Fruit fly (Drosophila melanogaster): ENCODE measurements around the gene MED27.

Gene MED27

DNA sequence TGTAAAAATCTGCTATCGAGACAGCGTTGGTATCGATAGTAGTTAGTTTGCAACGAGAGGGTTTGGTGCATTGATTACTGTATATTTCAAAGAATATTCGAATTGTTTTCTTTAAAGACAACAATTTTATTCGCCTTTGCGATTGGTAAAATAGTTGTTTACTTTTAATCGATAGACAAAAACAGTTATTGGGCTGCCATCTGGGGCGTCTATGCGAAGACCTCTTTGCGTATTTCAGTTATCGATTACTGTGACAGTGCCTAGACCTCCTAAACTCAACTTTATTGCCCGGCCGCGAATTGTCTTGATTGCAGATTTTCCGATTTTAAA lies 41.9 kb upstream of the MED27 start, which contains the start of gene Atu:
TSS of gene Atu (plus strand) at position 245 of the 330 bp plus-strand sequence.
- TF ChIP-seq CG31627 (GFP tag; optimal IDR thresholded peaks at IDR 0.05) = peak; percentile 32
- no peak for TF ChIP-seq CG11902 (GFP tag; optimal IDR thresholded peaks at IDR 0.05)
- TF ChIP-seq Gug (GFP tag; IDR thresholded peaks at IDR 0.05) = no peak
- TF ChIP-seq achi (GFP tag; optimal IDR thresholded peaks at IDR 0.05) = peak; percentile 11
- peak; percentile 26 for TF ChIP-seq Eip75B (GFP tag; optimal IDR thresholded peaks at IDR 0.05)
- no peak for TF ChIP-seq Blimp-1 (GFP tag; optimal IDR thresholded peaks at IDR 0.05)
- TF ChIP-seq Sox14 (GFP tag; optimal IDR thresholded peaks at IDR 0.05) = peak; percentile 55
- TF ChIP-seq Lpt (GFP tag; optimal IDR thresholded peaks at IDR 0.05) = no peak
- peak; percentile 65 for TF ChIP-seq svp (GFP tag)
- peak; percentile 86 for TF ChIP-seq fkh (GFP tag; optimal IDR thresholded peaks at IDR 0.05)
- peak; percentile 29 for TF ChIP-seq lz (GFP tag; optimal IDR thresholded peaks at IDR 0.05)
- peak; percentile 23 for TF ChIP-seq Hr39 (GFP tag; optimal IDR thresholded peaks at IDR 0.05)
- peak; percentile 46 for TF ChIP-seq esn (GFP tag; optimal IDR thresholded peaks at IDR 0.05)
- TF ChIP-seq Met (GFP tag; optimal IDR thresholded peaks at IDR 0.05) = peak; percentile 17
- peak; percentile 6 for TF ChIP-seq cyc (GFP tag; optimal IDR thresholded peaks at IDR 0.05)
- no peak for TF ChIP-seq CG32006 (GFP tag; optimal IDR thresholded peaks at IDR 0.05)

DNA sequence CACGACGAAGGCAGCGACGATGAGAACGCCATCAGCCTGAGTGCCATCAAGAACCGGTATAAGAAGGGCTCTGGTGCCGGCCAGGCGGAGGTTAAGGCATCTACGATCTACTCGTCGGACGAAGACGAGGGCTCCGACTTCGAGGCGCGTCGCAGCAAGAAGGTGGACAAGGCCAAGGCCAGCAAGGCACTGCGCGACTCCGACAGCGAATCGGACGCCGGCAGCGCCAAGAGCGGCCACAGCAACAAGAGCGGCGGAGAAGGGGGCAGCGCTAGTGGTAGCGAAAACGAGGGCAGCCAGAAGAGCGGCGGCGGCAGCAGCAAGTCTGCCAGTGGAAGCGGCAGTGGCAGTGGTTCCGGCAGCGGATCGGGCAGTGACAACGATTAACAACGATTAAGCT lies 39.5 kb upstream of the MED27 start:
- TF ChIP-seq esn (GFP tag; optimal IDR thresholded peaks at IDR 0.05) (no peak), Sox14 (GFP tag; optimal IDR thresholded peaks at IDR 0.05) (no peak), Sox15 (GFP tag; optimal IDR thresholded peaks at IDR 0.05) (no peak), CG10631 (GFP tag; optimal IDR thresholded peaks at IDR 0.05) (no peak), CG1621 (tag; optimal IDR thresholded peaks at IDR 0.05) (no peak), CG11902 (GFP tag; optimal IDR thresholded peaks at IDR 0.05) (no peak), Eip75B (GFP tag; optimal IDR thresholded peaks at IDR 0.05) (no peak), Hr4 (GFP tag; optimal IDR thresholded peaks at IDR 0.05) (no peak)

dm6 chr3R:5617923-5618623 lies 36.9 kb upstream of the MED27 start:
- TF ChIP-seq CG10669 (GFP tag; optimal IDR thresholded peaks at IDR 0.05) (peak; percentile 25), CG9139 (GFP tag; optimal IDR thresholded peaks at IDR 0.05) (no peak), CG32006 (GFP tag; optimal IDR thresholded peaks at IDR 0.05) (peak; percentile 68), CG6808 (GFP tag; optimal IDR thresholded peaks at IDR 0.05) (no peak), CG11762 (GFP tag; optimal IDR thresholded peaks at IDR 0.05; ENCODE audit: insufficient read depth) (no peak), Hr39 (GFP tag; optimal IDR thresholded peaks at IDR 0.05) (peak; percentile 51), CG6163 (GFP tag; IDR thresholded peaks at IDR 0.05) (peak; percentile 72), CG16779 (tag; optimal IDR thresholded peaks at IDR 0.05) (no peak), Gug (GFP tag; IDR thresholded peaks at IDR 0.05) (no peak), esn (GFP tag; optimal IDR thresholded peaks at IDR 0.05) (peak; percentile 47), Sox102F (GFP tag; optimal IDR thresholded peaks at IDR 0.05) (no peak), salr (GFP tag; optimal IDR thresholded peaks at IDR 0.05) (no peak), CG1621 (tag; optimal IDR thresholded peaks at IDR 0.05) (peak; percentile 19), Hr38 (GFP tag; optimal IDR thresholded peaks at IDR 0.05) (no peak), spab (GFP tag; optimal IDR thresholded peaks at IDR 0.05) (no peak), Met (GFP tag; optimal IDR thresholded peaks at IDR 0.05) (peak; percentile 52), cyc (GFP tag; optimal IDR thresholded peaks at IDR 0.05) (peak; percentile 45), CG11294 (GFP tag; IDR thresholded peaks at IDR 0.05) (no peak), CG11902 (GFP tag; optimal IDR thresholded peaks at IDR 0.05) (peak; percentile 34), Eip75B (GFP tag; optimal IDR thresholded peaks at IDR 0.05) (peak; percentile 52), Hr4 (GFP tag; optimal IDR thresholded peaks at IDR 0.05) (peak; percentile 64), Ets21C (GFP tag; optimal IDR thresholded peaks at IDR 0.05) (no peak), CG6792 (GFP tag; optimal IDR thresholded peaks at IDR 0.05) (peak; percentile 24), eg (GFP tag; IDR thresholded peaks at IDR 0.05) (peak; percentile 55; the same call in 1 of the 3 replicates), CG3032 (tag; optimal IDR thresholded peaks at IDR 0.05) (peak; percentile 17), fkh (GFP tag; optimal IDR thresholded peaks at IDR 0.05) (no peak), lz (GFP tag; optimal IDR thresholded peaks at IDR 0.05) (peak; percentile 40), Ets96B (tag; optimal IDR thresholded peaks at IDR 0.05) (peak; percentile 32), CG15336 (GFP tag; IDR thresholded peaks at IDR 0.05) (peak; percentile 57), ss (GFP tag; optimal IDR thresholded peaks at IDR 0.05) (no peak), fd59A (GFP tag; optimal IDR thresholded peaks at IDR 0.05) (no peak), OdsH (GFP tag; optimal IDR thresholded peaks at IDR 0.05) (peak; percentile 49), Lpt (GFP tag; optimal IDR thresholded peaks at IDR 0.05) (peak; percentile 34), Sox15 (GFP tag; optimal IDR thresholded peaks at IDR 0.05) (peak; percentile 15), achi (GFP tag; optimal IDR thresholded peaks at IDR 0.05) (peak; percentile 18), Eip93F (GFP tag; optimal IDR thresholded peaks at IDR 0.05) (no peak), svp (GFP tag) (peak; percentile 66), fd85E (GFP tag; optimal IDR thresholded peaks at IDR 0.05) (no peak), CG6854 (GFP tag; optimal IDR thresholded peaks at IDR 0.05) (no peak), Sox14 (GFP tag; optimal IDR thresholded peaks at IDR 0.05) (peak; percentile 74), CG10631 (GFP tag; optimal IDR thresholded peaks at IDR 0.05) (no peak)
